Worm (Caenorhabditis elegans) whole organism, young adult: Measurements from ENCODE around the gene scl-1.

Source experiments
- B0035.1 ChIP-seq: sonication (generic microtip); optimal IDR thresholded peaks from 2 replicates; lab custom pipeline; 2016; ENCODE audit warnings: missing genetic modification characterization, mild to moderate bottlenecking, missing compliant biosample characterization, missing genotype, missing genetic modification reagents
- F22D6.2 ChIP-seq: sonication (generic microtip); optimal IDR thresholded peaks from 2 replicates; lab custom pipeline; 2016; ENCODE audit warnings: mild to moderate bottlenecking, missing genetic modification characterization, missing compliant biosample characterization
- F55B11.4 ChIP-seq: sonication (generic microtip); optimal IDR thresholded peaks from 2 replicates; lab custom pipeline; 2016; ENCODE audit warnings: missing compliant biosample characterization, missing genetic modification characterization, borderline replicate concordance; ENCODE audit not compliant: insufficient read depth
- F57A8.1 ChIP-seq: fragments of 200-800 bp; sonication (Bioruptor generic); optimal IDR thresholded peaks from 2 replicates; lab custom pipeline; 2018; ENCODE audit warnings: mild to moderate bottlenecking, missing genetic modification characterization, moderate library complexity, missing compliant biosample characterization
- Y67H2A.10 ChIP-seq: fragments of 200-800 bp; sonication (Bioruptor generic); conservative IDR thresholded peaks from 2 replicates; pipeline ENCODE4 v1.3.6; 2022; ENCODE audit warnings: missing genetic modification reagents, missing genetic modification characterization, missing compliant biosample characterization
- akir-1 ChIP-seq: fragments of 200-800 bp; sonication (Bioruptor generic); optimal IDR thresholded peaks from 2 replicates; lab custom pipeline; 2018; ENCODE audit warnings: mild to moderate bottlenecking, missing genetic modification characterization, moderate library complexity, missing compliant biosample characterization
- aptf-2 ChIP-seq: fragments of 200-800 bp; sonication (Bioruptor generic); conservative IDR thresholded peaks from 2 replicates; pipeline ENCODE4 v1.3.6; 2022; ENCODE audit warnings: missing genetic modification reagents, missing genetic modification characterization, missing compliant biosample characterization
- attf-5 ChIP-seq: fragments of 200-800 bp; sonication (Bioruptor generic); optimal IDR thresholded peaks from 2 replicates; lab custom pipeline; 2018; ENCODE audit warnings: mild to moderate bottlenecking, missing genetic modification characterization, missing compliant biosample characterization
- ccch-3 ChIP-seq: fragments of 200-800 bp; sonication (Bioruptor generic); optimal IDR thresholded peaks from 2 replicates; lab custom pipeline; 2018; ENCODE audit warnings: mild to moderate bottlenecking, missing genetic modification characterization, missing compliant biosample characterization
- cebp-1 ChIP-seq, 2 experiments: fragments of 200-800 bp in 1 of 2; sonication (Bioruptor generic) in 1 of 2; sonication (generic microtip) in 1 of 2; IDR thresholded peaks in 1 of 2; optimal IDR thresholded peaks in 1 of 2; 2 replicates each; pipeline versions ENCODE4 v1.3.6 to Lab custom; 2017 to 2022; ENCODE audit warnings: missing compliant biosample characterization in 2 of 2, missing genetic modification characterization in 2 of 2, mild to moderate bottlenecking in 1 of 2, missing genetic modification reagents in 1 of 2, moderate library complexity in 1 of 2
- cebp-2 ChIP-seq: fragments of 200-800 bp; sonication (Bioruptor generic); IDR thresholded peaks from 2 replicates; pipeline ENCODE4 v1.3.6; 2022; ENCODE audit warnings: missing genetic modification characterization, missing compliant biosample characterization
- ceh-100 ChIP-seq: fragments of 200-800 bp; sonication (Bioruptor generic); IDR thresholded peaks from 2 replicates; pipeline ENCODE4 v1.3.6; 2022; ENCODE audit warnings: missing genetic modification reagents, missing genetic modification characterization, missing compliant biosample characterization
- ceh-27 ChIP-seq: fragments of 200-800 bp; sonication (Bioruptor generic); optimal IDR thresholded peaks from 2 replicates; lab custom pipeline; 2018; ENCODE audit warnings: mild to moderate bottlenecking, missing genetic modification characterization, moderate library complexity, missing compliant biosample characterization
- ceh-79 ChIP-seq: sonication (generic microtip); optimal IDR thresholded peaks from 2 replicates; lab custom pipeline; 2017; ENCODE audit warnings: mild to moderate bottlenecking, missing genetic modification characterization, missing compliant biosample characterization
- dpff-1 ChIP-seq: sonication (generic microtip); optimal IDR thresholded peaks from 2 replicates; lab custom pipeline; 2017; ENCODE audit warnings: mild to moderate bottlenecking, missing genetic modification characterization, missing compliant biosample characterization
- efl-1 ChIP-seq: fragments of 150-350 bp; optimal IDR thresholded peaks from 2 replicates; lab custom pipeline; 2014; ENCODE audit warnings: missing biosample characterization, missing genetic modification reagents, missing genetic modification characterization
- egrh-3 ChIP-seq: fragments of 200-800 bp; sonication (Bioruptor generic); IDR thresholded peaks from 2 replicates; pipeline ENCODE4 v1.3.6; 2022; ENCODE audit warnings: missing genetic modification reagents, missing genetic modification characterization, missing compliant biosample characterization
- hmg-20 ChIP-seq: fragments of 200-800 bp; sonication (Bioruptor generic); IDR thresholded peaks from 2 replicates; pipeline ENCODE4 v1.3.6; 2022; ENCODE audit warnings: missing genetic modification reagents, missing genetic modification characterization, missing compliant biosample characterization
- lin-35 ChIP-seq, 3 experiments: fragments of 150-350 bp in 2 of 3; sonication (generic microtip) in 1 of 3; optimal IDR thresholded peaks; 2 replicates each; lab custom pipeline; 2014 to 2018; ENCODE audit warnings: missing biosample characterization in 3 of 3, missing genetic modification characterization in 3 of 3, missing genetic modification reagents in 3 of 3
- lsl-1 ChIP-seq: fragments of 200-800 bp; sonication (Bioruptor generic); optimal IDR thresholded peaks from 2 replicates; lab custom pipeline; 2018; ENCODE audit warnings: mild to moderate bottlenecking, missing genetic modification characterization, moderate library complexity, missing compliant biosample characterization
- madf-3 ChIP-seq: fragments of 200-800 bp; sonication (Bioruptor generic); IDR thresholded peaks from 2 replicates; pipeline ENCODE4 v1.3.6; 2022; ENCODE audit warnings: missing genetic modification reagents, missing genetic modification characterization, missing compliant biosample characterization
- madf-8 ChIP-seq: fragments of 200-800 bp; sonication (Bioruptor generic); conservative IDR thresholded peaks from 2 replicates; pipeline ENCODE4 v1.3.6; 2022; ENCODE audit warnings: missing genetic modification reagents, missing genetic modification characterization, missing compliant biosample characterization
- mcd-1 ChIP-seq: fragments of 200-800 bp; sonication (Bioruptor generic); IDR thresholded peaks from 2 replicates; pipeline ENCODE4 v1.3.6; 2022; ENCODE audit warnings: missing genetic modification reagents, missing genetic modification characterization, missing compliant biosample characterization
- mxl-1 ChIP-seq: sonication (generic microtip); optimal IDR thresholded peaks from 2 replicates; lab custom pipeline; 2016; ENCODE audit warnings: missing genetic modification characterization, missing compliant biosample characterization
- nfya-1 ChIP-seq: sonication (generic microtip); optimal IDR thresholded peaks from 2 replicates; lab custom pipeline; 2017; ENCODE audit warnings: antibody characterized with exemption, missing compliant biosample characterization, missing genetic modification characterization, borderline replicate concordance; ENCODE audit not compliant: insufficient read depth
- nhr-120 ChIP-seq: fragments of 200-800 bp; sonication (Bioruptor generic); IDR thresholded peaks from 2 replicates; pipeline ENCODE4 v1.3.6; 2022; ENCODE audit warnings: missing genetic modification characterization, missing compliant biosample characterization
- nhr-179 ChIP-seq: sonication (generic microtip); optimal IDR thresholded peaks from 2 replicates; lab custom pipeline; 2016; ENCODE audit warnings: mild to moderate bottlenecking, missing genetic modification characterization, missing compliant biosample characterization
- nhr-80 ChIP-seq: sonication (generic microtip); optimal IDR thresholded peaks from 2 replicates; lab custom pipeline; 2016; ENCODE audit warnings: missing genetic modification characterization, missing compliant biosample characterization
- pbrm-1 ChIP-seq: fragments of 200-800 bp; sonication (Bioruptor generic); IDR thresholded peaks from 2 replicates; pipeline ENCODE4 v1.3.6; 2022; ENCODE audit warnings: missing genetic modification reagents, missing genetic modification characterization, missing compliant biosample characterization
- sea-2 ChIP-seq: fragments of 200-800 bp; sonication (Bioruptor generic); IDR thresholded peaks from 2 replicates; pipeline ENCODE4 v1.3.6; 2022; ENCODE audit warnings: missing genetic modification characterization, missing compliant biosample characterization
- snpc-1.3 ChIP-seq: sonication (generic microtip); optimal IDR thresholded peaks from 2 replicates; lab custom pipeline; 2017; ENCODE audit warnings: missing genetic modification characterization, mild to moderate bottlenecking, missing compliant biosample characterization, antibody characterized with exemption, moderate library complexity, missing genotype, missing genetic modification reagents; ENCODE audit not compliant: insufficient read depth
- unc-62 ChIP-seq: fragments of 150-350 bp; optimal IDR thresholded peaks from 2 replicates; lab custom pipeline; 2014; ENCODE audit warnings: missing biosample characterization, missing genetic modification reagents, missing genetic modification characterization
- zfh-2 ChIP-seq: fragments of 200-800 bp; sonication (Bioruptor generic); conservative IDR thresholded peaks from 2 replicates; pipeline ENCODE4 v1.3.6; 2022; ENCODE audit warnings: missing genetic modification reagents, missing genetic modification characterization, missing compliant biosample characterization
- zim-3 ChIP-seq: sonication (generic microtip); optimal IDR thresholded peaks from 2 replicates; lab custom pipeline; 2017; ENCODE audit warnings: mild to moderate bottlenecking, missing genetic modification characterization, moderate library complexity, missing compliant biosample characterization
- ztf-26 ChIP-seq: sonication (generic microtip); optimal IDR thresholded peaks from 2 replicates; lab custom pipeline; 2017; ENCODE audit warnings: missing genetic modification characterization, missing compliant biosample characterization
- ztf-28 ChIP-seq: fragments of 200-800 bp; sonication (Bioruptor generic); IDR thresholded peaks from 2 replicates; pipeline ENCODE4 v1.3.6; 2022; ENCODE audit warnings: missing genetic modification reagents, missing genetic modification characterization, missing compliant biosample characterization

scl-1 gene

DNA sequence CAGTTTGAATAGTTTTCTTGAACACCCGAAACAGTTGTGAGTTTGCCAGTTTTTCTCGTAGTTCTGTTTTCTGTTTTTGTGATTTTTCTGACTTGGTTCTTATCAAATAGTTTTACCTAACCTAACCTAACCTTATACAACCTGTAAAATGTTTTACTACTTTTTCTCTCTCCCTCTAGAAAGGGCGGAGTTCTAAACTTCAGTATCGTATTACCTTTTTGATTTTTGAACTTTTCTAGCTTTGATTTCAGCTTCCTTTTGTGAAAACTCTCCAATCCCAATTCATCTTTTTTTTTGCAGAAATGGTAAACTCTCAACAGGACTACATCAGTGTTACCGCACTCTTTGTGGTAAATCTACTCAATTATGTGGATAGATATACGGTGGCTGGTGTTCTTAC is 30.6 kb downstream of the scl-1 start, which contains the start of gene spin-2:
Gene spin-2 (plus strand): TSS at position 301 of the 400 bp plus-strand sequence.
- no peak for TF ChIP-seq nfya-1
- TF ChIP-seq attf-5, result no peak
- TF ChIP-seq efl-1 (GFP tag; lab: Kevin White, UChicago), result no peak
- TF ChIP-seq B0035.1 (tag; lab: Kevin White, UChicago), result no peak
- no peak for TF ChIP-seq aptf-2 (GFP tag; lab: Robert Waterston, UW)
- TF ChIP-seq F57A8.1 (GFP tag; lab: Kevin White, UChicago), result no peak
- TF ChIP-seq ceh-27 (GFP tag; lab: Kevin White, UChicago), result no peak
- no peak for TF ChIP-seq ceh-79 (tag; lab: Kevin White, UChicago)
- TF ChIP-seq madf-8 (GFP tag; lab: Robert Waterston, UW), result no peak
- TF ChIP-seq ccch-3 (GFP tag; lab: Kevin White, UChicago), result no peak
- TF ChIP-seq mxl-1 (tag; lab: Kevin White, UChicago), result no peak

DNA sequence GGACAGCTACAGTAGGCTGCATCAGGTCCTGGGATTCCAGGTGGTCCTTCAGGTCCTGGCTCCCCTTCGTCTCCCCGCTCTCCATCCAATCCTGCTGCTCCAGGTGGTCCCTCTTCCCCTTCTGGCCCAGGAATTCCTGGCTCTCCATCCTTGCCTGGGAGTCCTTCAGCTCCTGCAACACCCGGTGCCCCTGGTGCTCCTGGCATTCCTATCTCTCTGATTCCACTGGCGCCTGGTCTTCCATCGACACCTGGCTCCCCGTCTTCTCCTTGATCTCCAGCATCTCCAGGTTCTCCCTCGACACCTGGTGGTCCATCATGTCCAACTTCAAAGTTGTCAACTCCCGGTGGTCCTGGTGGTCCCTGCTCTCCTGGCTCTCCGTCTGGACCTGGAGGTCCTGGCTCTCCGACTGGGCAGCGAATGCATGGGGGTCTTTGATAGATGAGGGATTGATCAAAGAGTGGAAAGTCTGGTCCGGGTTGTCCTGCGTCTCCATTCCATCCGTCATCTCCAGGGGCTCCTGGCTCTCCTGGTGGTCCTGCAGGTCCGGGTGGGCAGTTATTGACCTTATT is 33.6 kb downstream of the scl-1 start:
- TF ChIP-seq cebp-2 (0 out of 2 replicates have a peak, but pooled peaks have one; percentile 18), hmg-20 (GFP tag; lab: Robert Waterston, UW) (0 out of 2 replicates have a peak, but pooled peaks have one; percentile 8), cebp-1 (GFP tag; IDR thresholded peaks at IDR 0.05; lab: Robert Waterston, UW) (no peak), cebp-1 (tag; optimal IDR thresholded peaks at IDR 0.05; lab: Kevin White, UChicago) (no peak), pbrm-1 (GFP tag; lab: Robert Waterston, UW) (0 out of 2 replicates have a peak, but pooled peaks have one; percentile 19), ztf-26 (tag; lab: Kevin White, UChicago) (no peak), mcd-1 (GFP tag; lab: Robert Waterston, UW) (no peak), egrh-3 (GFP tag; lab: Robert Waterston, UW) (peak; percentile 85), nhr-80 (tag; lab: Kevin White, UChicago) (no peak), zfh-2 (GFP tag; lab: Robert Waterston, UW) (peak; percentile 92; the same call in 1 of the 2 replicates)

- TF ChIP-seq Y67H2A.10 (no peak), lsl-1 (GFP tag; lab: Kevin White, UChicago) (no peak), snpc-1.3 (tag; lab: Kevin White, UChicago) (no peak), nhr-179 (no peak), F55B11.4 (tag; lab: Kevin White, UChicago) (no peak), akir-1 (no peak), ceh-100 (no peak), lin-35 (GFP tag; optimal IDR thresholded peaks at IDR 0.05; lab: Kevin White, UChicago) (no peak), sea-2 (GFP tag; lab: Robert Waterston, UW) (no peak), dpff-1 (tag; lab: Kevin White, UChicago) (no peak), ztf-28 (GFP tag; lab: Robert Waterston, UW) (no peak), madf-3 (GFP tag; lab: Robert Waterston, UW) (no peak), zim-3 (tag; lab: Kevin White, UChicago) (no peak), F22D6.2 (tag; lab: Kevin White, UChicago) (no peak), nhr-120 (GFP tag; lab: Robert Waterston, UW) (no peak), unc-62 (GFP tag; lab: Kevin White, UChicago) (no peak)
Measured at ce11 chrIV:13090967-13091366, 34.8 kb downstream of the scl-1 start, which contains the start of gene col-132. Gene col-132, minus strand, starts transcription at chrIV:13091067.
